Fruit fly (Drosophila melanogaster) ovary, adult (tissue): Measurements from ENCODE around the gene fh.

ENCODE experiments used
- CG17801 ChIP-seq: fragments of 200-800 bp; optimal IDR thresholded peaks from 2 replicates; lab custom pipeline; 2019; ENCODE audit warnings: missing biosample characterization, mild to moderate bottlenecking, missing genetic modification characterization, moderate library complexity; ENCODE audit not compliant: partially characterized antibody

fh gene

dm6 chrX:9103308-9104185 lies 45.3 kb downstream of the fh start, which contains the start of gene CG7766:
CG7766 (minus strand) TSS chrX:9103739.
- no peak for TF ChIP-seq CG17801 (GFP tag; lab: Kevin White, UChicago)

DNA sequence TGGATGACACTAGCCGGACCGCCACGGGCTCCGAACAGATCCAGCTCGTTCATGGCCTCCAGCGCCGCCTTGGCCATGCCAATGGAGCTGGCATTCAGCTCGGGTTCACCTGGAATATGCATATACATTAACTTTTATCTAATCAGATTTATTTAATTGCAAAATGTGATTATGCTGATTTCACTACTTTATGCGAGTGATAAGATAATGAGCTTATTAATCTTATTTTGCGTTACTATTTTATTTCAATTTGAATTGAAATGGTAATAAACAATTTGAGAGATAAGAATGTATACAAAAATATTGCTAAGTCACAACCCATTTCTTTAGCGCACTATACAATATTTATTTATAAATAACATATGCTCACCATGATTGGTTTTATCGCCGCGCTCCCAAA lies 46.7 kb downstream of the fh start:
- TF ChIP-seq CG17801 (GFP tag; lab: Kevin White, UChicago): no peak
